Worm (Caenorhabditis elegans): ENCODE results near the gene F32B6.4.

DNA sequence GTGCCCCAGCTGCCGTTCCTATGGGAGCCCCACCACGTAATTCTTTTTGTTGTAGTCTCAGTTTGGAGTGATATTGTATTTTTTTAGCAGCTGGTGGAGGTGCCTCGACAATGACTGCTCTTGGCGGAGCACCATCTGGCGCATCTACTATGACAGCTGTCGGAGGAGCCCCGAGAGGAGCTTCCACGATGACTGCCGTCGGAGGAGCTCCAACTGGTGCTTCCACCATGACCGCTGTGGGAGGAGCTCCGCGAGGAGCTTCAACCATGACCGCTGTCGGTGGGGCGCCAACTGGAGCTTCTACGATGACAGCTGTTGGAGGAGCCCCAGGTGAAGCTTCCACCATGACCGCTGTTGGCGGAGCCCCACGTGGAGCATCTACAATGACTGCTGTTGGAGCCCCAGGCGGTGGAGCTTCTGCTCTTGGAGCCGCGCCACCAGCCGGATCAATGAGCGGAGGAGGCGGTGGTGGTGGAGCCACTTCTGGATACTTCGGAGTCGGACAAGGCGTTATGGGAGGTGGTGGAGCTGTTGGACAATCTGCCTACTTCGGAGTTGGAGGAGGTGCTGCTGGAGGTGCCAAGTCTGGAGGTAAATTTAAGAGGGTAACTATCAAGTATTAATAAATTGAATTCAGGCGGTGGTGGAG, 38.9 kb downstream of the F32B6.4 start:
- TF ChIP-seq fos-1 (tag; optimal IDR thresholded peaks at IDR 0.05) (no peak), skn-1 (tag; optimal IDR thresholded peaks at IDR 0.05) (no peak), zag-1 (tag; optimal IDR thresholded peaks at IDR 0.05) (no peak)
